Fruit fly (Drosophila melanogaster) whole organism, larva: ENCODE data around the gene Mettl14.

Experiments used
- noc ChIP-seq: fragments of 200-800 bp; sonication (Bioruptor generic); optimal IDR thresholded peaks from 3 replicates; lab custom pipeline; 2019; ENCODE audit warnings: missing biosample characterization, mild to moderate bottlenecking, missing genetic modification characterization, moderate library complexity

The Mettl14 gene

dm6 chr2L:8311091-8311490, 2.9 kb downstream of the Mettl14 start, which contains the start of the genes CG7810 and CG7806:
TSS of gene CG7810 (minus strand) at chr2L:8311195.
TSS of gene CG7806 (plus strand) at chr2L:8311399.
- TF ChIP-seq noc = peak; percentile 91

- TF ChIP-seq noc = no peak
These were observed 3.5 kb downstream of the Mettl14 start for dm6 chr2L:8311741-8312140.

- peak; percentile 15 for TF ChIP-seq noc
These were observed 11.8 kb downstream of the Mettl14 start, which contains the start of the genes mtsh and strat for dm6 chr2L:8319858-8320525. TSS of gene mtsh (minus strand) at chr2L:8319908. TSS of gene strat (plus strand) at chr2L:8320328.

- no peak for TF ChIP-seq noc
These were observed 16.9 kb downstream of the Mettl14 start, which contains the start of gene CG7781 for dm6 chr2L:8325150-8325549. TSS of gene CG7781 (minus strand) at chr2L:8325409.

DNA sequence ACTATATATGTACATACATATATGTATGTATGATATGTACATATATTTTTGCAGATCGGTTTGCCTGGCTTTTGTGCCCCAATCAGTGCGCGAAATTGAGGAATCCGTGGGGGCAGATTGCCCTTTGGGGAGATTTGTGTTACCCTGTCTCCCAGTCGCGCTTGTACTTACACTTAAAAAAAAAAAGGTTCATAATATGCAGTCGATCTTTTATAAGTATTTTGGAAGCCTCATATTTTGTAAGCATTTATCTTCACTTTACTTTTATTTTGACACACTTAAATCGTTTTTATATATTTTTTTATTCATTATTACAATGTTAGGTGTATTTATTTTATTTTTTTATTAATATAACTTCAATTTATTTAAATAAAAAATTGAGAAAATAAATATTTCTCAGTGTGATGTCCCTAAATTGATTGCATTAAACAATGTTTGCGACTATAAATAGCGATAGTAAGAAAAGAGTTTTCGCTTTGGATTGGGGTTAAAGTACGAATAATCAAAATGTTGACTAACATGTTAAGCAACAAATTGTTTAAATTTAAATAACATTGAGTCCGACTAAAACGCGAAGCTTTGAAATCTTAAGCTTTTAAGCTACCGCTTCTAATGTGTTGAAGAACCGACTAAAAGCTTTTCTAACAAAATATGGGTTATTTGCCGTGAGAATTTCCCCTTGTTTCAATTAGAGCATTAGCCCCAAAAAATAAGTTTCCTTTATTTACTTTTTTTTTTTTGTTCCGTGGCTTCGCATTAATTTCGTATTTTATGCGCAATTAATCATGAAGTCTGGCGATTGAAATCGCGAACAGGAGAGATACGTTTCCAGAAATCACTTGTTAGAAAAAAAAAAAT, 18.4 kb downstream of the Mettl14 start:
- peak; percentile 13 for TF ChIP-seq noc

- no peak for TF ChIP-seq noc
These were observed 19.0 kb downstream of the Mettl14 start, which contains the start of gene CG14275 for dm6 chr2L:8327272-8327555. TSS of gene CG14275 (plus strand) at chr2L:8327456.

DNA sequence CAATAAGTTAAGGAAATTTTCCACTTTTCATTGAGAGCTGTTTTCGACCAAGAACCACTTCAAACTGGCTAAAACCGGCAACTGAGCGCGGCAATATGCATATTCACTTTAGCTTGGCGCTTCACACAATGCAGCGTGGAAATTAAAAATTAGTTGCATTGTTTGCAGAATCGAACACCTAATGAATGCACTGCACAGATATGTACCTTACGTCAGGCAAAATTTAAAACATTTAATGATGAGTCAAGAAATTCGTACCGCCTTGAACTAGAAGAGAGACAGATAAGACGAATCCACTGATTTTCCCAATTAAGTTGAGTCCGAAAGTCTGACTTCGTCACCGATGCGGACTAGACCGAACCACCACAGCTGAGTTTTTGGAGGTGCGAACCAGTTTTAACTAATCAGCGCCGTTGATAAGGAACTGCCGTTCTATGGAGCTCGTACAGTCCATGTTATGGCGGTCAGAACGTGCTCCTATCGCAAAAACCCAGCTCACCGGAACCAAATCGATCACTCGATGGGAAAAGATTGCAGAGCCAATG, 19.6 kb downstream of the Mettl14 start:
- TF ChIP-seq noc = peak; percentile 0

DNA sequence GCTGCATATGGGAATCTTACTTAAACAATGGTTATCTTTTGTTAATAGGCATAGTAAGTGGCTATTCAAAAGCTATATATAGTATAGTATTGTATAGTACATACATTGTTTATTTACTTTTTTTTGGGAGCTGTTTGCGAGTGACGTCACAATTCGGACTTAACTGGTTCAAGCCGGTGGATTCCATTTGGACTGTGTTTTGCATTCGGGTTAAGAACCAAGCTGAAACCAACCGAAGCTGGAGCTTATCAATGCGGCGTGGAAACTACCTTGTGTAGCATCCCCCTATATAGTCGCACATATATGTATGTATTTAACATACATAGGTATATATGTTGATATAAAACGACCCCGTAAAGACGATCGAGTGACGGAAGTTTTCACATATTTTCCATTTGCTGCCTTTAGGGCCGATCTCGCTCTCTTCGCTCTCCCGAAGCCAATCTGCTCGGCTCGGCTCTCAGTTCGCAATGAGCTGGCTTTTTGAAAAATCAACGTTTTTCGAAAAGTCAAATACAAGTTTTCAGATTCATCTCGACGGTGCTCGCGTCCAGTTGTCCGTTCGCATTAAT, 20.4 kb downstream of the Mettl14 start:
- TF ChIP-seq noc = no peak

- TF ChIP-seq noc = no peak
These were observed 25.0 kb downstream of the Mettl14 start for dm6 chr2L:8333185-8333584.

DNA sequence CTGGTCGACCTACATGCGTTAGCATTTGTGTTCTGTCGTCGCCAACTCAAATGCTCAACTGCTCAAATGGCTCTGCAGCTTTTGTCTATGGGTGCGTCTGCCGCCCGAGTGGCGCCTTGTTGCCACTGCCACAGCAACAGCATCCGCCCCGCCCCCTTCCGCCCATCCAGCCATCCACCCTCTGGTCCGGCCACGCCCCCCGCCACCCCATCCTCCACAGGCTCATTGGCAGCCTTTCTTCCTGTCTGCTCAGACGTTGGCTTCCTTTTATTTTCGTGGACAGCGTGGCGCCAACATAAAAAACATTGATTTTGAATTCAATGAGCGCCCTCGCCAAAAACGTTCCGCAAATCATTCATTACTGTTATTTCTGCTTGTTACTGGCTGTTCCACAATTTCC, 25.4 kb downstream of the Mettl14 start:
- no peak for TF ChIP-seq noc

- no peak for TF ChIP-seq noc
These were observed 26.5 kb downstream of the Mettl14 start for dm6 chr2L:8334705-8335104.

DNA sequence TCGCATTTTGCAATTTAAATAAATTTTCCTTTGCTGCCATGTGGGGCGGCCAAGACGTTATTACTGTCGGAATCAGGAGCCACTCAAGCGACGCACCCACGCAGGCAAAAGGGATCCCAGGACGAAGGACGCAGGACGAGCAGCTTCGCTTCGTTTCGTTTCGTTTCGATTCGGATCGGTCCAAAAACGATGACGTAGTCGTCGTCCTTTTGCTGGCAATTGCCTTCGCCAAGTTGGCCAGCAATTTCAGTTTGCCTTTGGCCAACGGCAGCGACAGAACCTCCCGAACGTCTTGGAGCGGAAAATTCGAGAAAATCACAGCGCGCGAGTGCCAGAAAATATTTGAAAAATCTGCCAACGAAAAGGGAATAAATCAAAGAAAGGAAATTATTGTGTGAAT, 29.8 kb downstream of the Mettl14 start, which contains the start of gene witty:
TSS of gene witty (plus strand) at position 249 of the 400 bp plus-strand sequence.
- TF ChIP-seq noc = no peak

DNA sequence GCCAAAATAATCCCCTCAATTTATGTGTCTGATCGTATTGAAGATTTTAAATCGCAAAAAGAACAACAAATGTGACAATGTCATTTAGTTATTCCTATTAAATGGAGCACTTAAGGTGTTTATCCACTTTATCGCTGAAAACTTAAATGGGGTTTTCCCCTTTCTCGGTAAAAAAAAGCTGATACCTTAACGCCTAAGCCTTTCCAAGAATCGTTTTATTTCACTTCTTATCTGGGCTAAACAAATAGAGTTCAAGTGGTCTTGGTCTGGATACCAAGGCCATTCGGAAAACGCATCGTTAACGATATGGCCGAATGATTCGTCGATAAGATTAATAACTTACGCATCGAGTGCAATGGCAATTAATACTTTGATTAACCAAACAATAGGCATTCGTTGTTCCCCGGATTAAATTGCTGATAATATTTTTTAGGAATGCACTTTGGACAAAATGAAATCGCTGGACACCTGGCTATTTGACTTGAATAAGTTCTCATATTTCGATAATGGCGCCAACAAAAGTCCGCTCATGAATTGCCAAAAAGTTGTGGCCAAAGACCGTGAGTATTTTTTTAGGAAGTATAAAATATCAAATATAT, 31.6 kb downstream of the Mettl14 start:
- no peak for TF ChIP-seq noc

DNA sequence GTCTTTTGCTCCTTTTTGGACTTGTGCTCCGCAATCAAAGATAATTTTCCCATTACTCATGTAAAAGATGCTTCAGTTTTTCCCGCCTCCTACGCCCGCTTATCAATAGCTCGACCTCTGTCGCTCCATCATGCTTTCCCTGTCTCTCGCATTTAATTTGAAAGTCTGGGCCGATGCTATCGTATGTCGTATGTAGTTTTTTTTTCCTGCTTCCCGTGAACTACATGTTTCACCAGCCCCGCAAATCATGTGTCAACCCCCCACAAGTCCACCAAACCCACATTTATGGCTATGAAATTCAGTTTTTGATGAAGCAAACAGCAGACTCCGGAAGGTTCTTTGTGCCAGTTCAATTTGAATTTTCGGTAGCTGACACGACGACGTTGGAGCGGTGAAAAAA, 34.2 kb downstream of the Mettl14 start, which contains the start of gene CG14273:
TSS of gene CG14273 (plus strand) at position 301 of the 400 bp plus-strand sequence.
- TF ChIP-seq noc = no peak

- TF ChIP-seq noc = peak; percentile 51
These were observed 36.3 kb downstream of the Mettl14 start for dm6 chr2L:8344536-8344935.

DNA sequence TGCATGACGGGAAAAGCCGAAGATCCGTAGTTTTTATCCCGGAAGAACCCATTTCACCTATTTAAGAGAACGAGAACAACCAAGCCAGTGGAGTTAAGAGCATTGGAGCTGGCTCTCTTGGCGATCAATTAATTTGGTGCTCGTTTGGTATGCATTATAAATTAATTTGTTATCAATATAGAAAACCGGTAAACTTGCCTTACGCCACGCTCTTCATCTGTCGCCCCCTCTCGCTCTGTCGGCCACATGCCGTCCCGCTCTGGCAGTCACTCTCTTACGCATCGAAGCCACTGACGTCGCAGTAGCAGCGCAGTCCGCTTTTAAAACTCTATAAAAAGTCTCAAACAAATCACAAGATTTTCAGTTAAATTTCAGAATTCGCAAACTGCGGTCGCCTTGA, 38.0 kb downstream of the Mettl14 start, which contains the start of gene CG7778:
TSS of gene CG7778 (plus strand) at position 361 of the 400 bp plus-strand sequence.
- no peak for TF ChIP-seq noc
